Worm (Caenorhabditis elegans) whole organism, mixed stage, embryonic: Measurements from ENCODE around the gene shw-3.

Experiments used
- M03D4.4 ChIP-seq: sonication (generic microtip); optimal IDR thresholded peaks from 2 replicates; lab custom pipeline; 2017; ENCODE audit warnings: mild to moderate bottlenecking, missing genetic modification characterization, missing compliant biosample characterization
- bed-3 ChIP-seq: fragments of 200-800 bp; sonication (Bioruptor generic); optimal IDR thresholded peaks from 3 replicates; lab custom pipeline; 2018; ENCODE audit warnings: mild to moderate bottlenecking, missing genetic modification characterization, moderate library complexity, missing compliant biosample characterization
- blmp-1 ChIP-seq: fragments of 150-350 bp; optimal IDR thresholded peaks from 2 replicates; lab custom pipeline; 2014; ENCODE audit warnings: missing biosample characterization, missing genetic modification characterization
- ceh-39 ChIP-seq: fragments of 150-350 bp; optimal IDR thresholded peaks from 2 replicates; lab custom pipeline; 2014; ENCODE audit warnings: missing biosample characterization, missing genetic modification characterization
- ceh-43 ChIP-seq: fragments of 200-800 bp; sonication (Bioruptor generic); optimal IDR thresholded peaks from 2 replicates; lab custom pipeline; 2018; ENCODE audit warnings: mild to moderate bottlenecking, missing genetic modification characterization, moderate library complexity, missing compliant biosample characterization
- ceh-83 ChIP-seq: fragments of 200-800 bp; sonication (Bioruptor generic); optimal IDR thresholded peaks from 2 replicates; lab custom pipeline; 2018; ENCODE audit warnings: mild to moderate bottlenecking, missing genetic modification characterization, missing compliant biosample characterization
- ces-1 ChIP-seq: fragments of 150-350 bp; optimal IDR thresholded peaks from 2 replicates; lab custom pipeline; 2014; ENCODE audit warnings: missing biosample characterization, missing genetic modification reagents, missing genetic modification characterization
- cnd-1 ChIP-seq: fragments of 200-800 bp; sonication (Bioruptor generic); optimal IDR thresholded peaks from 2 replicates; lab custom pipeline; 2018; ENCODE audit warnings: mild to moderate bottlenecking, missing genetic modification characterization, missing compliant biosample characterization
- drap-1 ChIP-seq: fragments of 200-800 bp; sonication (Bioruptor generic); optimal IDR thresholded peaks from 3 replicates; lab custom pipeline; 2018; ENCODE audit warnings: mild to moderate bottlenecking, missing genetic modification characterization, missing compliant biosample characterization
- elt-1 ChIP-seq: sonication (generic microtip); optimal IDR thresholded peaks from 2 replicates; lab custom pipeline; 2017; ENCODE audit warnings: missing genetic modification characterization, mild to moderate bottlenecking, missing compliant biosample characterization, antibody characterized with exemption, moderate library complexity, borderline replicate concordance; ENCODE audit not compliant: insufficient read depth
- elt-3 ChIP-seq: fragments of 150-350 bp; optimal IDR thresholded peaks from 2 replicates; lab custom pipeline; 2014; ENCODE audit warnings: missing biosample characterization, missing genetic modification characterization
- flh-1 ChIP-seq: fragments of 200-800 bp; sonication (Bioruptor generic); optimal IDR thresholded peaks from 2 replicates; lab custom pipeline; 2018; ENCODE audit warnings: mild to moderate bottlenecking, missing genetic modification characterization, moderate library complexity, missing compliant biosample characterization
- ham-2 ChIP-seq: fragments of 200-800 bp; sonication (Bioruptor generic); optimal IDR thresholded peaks from 2 replicates; lab custom pipeline; 2018; ENCODE audit warnings: mild to moderate bottlenecking, missing genetic modification characterization, missing compliant biosample characterization
- hlh-1 ChIP-seq: fragments of 150-350 bp; optimal IDR thresholded peaks from 2 replicates; lab custom pipeline; 2014; ENCODE audit warnings: missing biosample characterization, missing genetic modification reagents, missing genetic modification characterization
- lin-13 ChIP-seq: fragments of 150-350 bp; optimal IDR thresholded peaks from 2 replicates; lab custom pipeline; 2014; ENCODE audit warnings: missing biosample characterization, missing genetic modification characterization
- lin-32 ChIP-seq: fragments of 200-800 bp; sonication (Bioruptor generic); optimal IDR thresholded peaks from 2 replicates; lab custom pipeline; 2018; ENCODE audit warnings: mild to moderate bottlenecking, missing genetic modification characterization, missing compliant biosample characterization
- lsy-2 ChIP-seq: fragments of 150-350 bp; optimal IDR thresholded peaks from 2 replicates; lab custom pipeline; 2014; ENCODE audit warnings: missing biosample characterization, missing genetic modification characterization
- mab-5 ChIP-seq: fragments of 150-350 bp; optimal IDR thresholded peaks from 2 replicates; lab custom pipeline; 2014; ENCODE audit warnings: missing biosample characterization, missing genetic modification characterization
- mep-1 ChIP-seq: fragments of 150-350 bp; optimal IDR thresholded peaks from 2 replicates; lab custom pipeline; 2017; ENCODE audit warnings: missing biosample characterization, missing genetic modification reagents, missing genetic modification characterization, inconsistent platforms
- mls-2 ChIP-seq: sonication (generic microtip); optimal IDR thresholded peaks from 2 replicates; lab custom pipeline; 2016; ENCODE audit warnings: mild to moderate bottlenecking, missing genetic modification characterization, moderate library complexity, missing compliant biosample characterization
- nhr-12 ChIP-seq: fragments of 150-350 bp; optimal IDR thresholded peaks from 2 replicates; lab custom pipeline; 2014; ENCODE audit warnings: missing biosample characterization, missing genetic modification characterization
- nhr-2 ChIP-seq: fragments of 150-350 bp; optimal IDR thresholded peaks from 2 replicates; lab custom pipeline; 2014; ENCODE audit warnings: missing biosample characterization, missing genetic modification characterization
- nhr-237 ChIP-seq: fragments of 150-350 bp; optimal IDR thresholded peaks from 2 replicates; lab custom pipeline; 2014; ENCODE audit warnings: missing biosample characterization, missing genetic modification characterization
- nhr-28 ChIP-seq: fragments of 150-350 bp; optimal IDR thresholded peaks from 2 replicates; lab custom pipeline; 2014; ENCODE audit warnings: missing biosample characterization, missing genetic modification characterization
- nhr-76 ChIP-seq: sonication (generic microtip); optimal IDR thresholded peaks from 2 replicates; lab custom pipeline; 2017; ENCODE audit warnings: missing biosample characterization, missing genetic modification characterization
- pha-4 ChIP-seq: fragments of 150-350 bp; optimal IDR thresholded peaks from 2 replicates; lab custom pipeline; 2018; ENCODE audit warnings: missing biosample characterization, missing genetic modification reagents, missing genetic modification characterization
- sem-2 ChIP-seq: fragments of 200-800 bp; sonication (Bioruptor generic); optimal IDR thresholded peaks from 2 replicates; lab custom pipeline; 2018; ENCODE audit warnings: mild to moderate bottlenecking, missing genetic modification characterization, missing compliant biosample characterization
- snpc-4 ChIP-seq: fragments of 150-350 bp; optimal IDR thresholded peaks from 2 replicates; lab custom pipeline; 2014; ENCODE audit warnings: missing biosample characterization, missing genetic modification characterization
- sptf-1 ChIP-seq: sonication (generic microtip); optimal IDR thresholded peaks from 2 replicates; lab custom pipeline; 2017; ENCODE audit warnings: mild to moderate bottlenecking, missing genetic modification characterization, moderate library complexity, missing compliant biosample characterization
- tbx-8 ChIP-seq: fragments of 200-800 bp; sonication (Bioruptor generic); optimal IDR thresholded peaks from 2 replicates; lab custom pipeline; 2018; ENCODE audit warnings: mild to moderate bottlenecking, missing genetic modification characterization, moderate library complexity, missing compliant biosample characterization
- unc-120 ChIP-seq: sonication (generic microtip); optimal IDR thresholded peaks from 2 replicates; lab custom pipeline; 2017; ENCODE audit warnings: missing genetic modification characterization, missing compliant biosample characterization; ENCODE audit not compliant: poor library complexity, severe bottlenecking
- unc-39 ChIP-seq: fragments of 150-350 bp; optimal IDR thresholded peaks from 2 replicates; lab custom pipeline; 2014; ENCODE audit warnings: missing biosample characterization, missing genetic modification characterization
- unc-62 ChIP-seq: fragments of 150-350 bp; optimal IDR thresholded peaks from 2 replicates; lab custom pipeline; 2014; ENCODE audit warnings: missing biosample characterization, missing genetic modification reagents, missing genetic modification characterization
- zip-8 ChIP-seq: fragments of 150-350 bp; optimal IDR thresholded peaks from 2 replicates; lab custom pipeline; 2014; ENCODE audit warnings: missing biosample characterization, missing genetic modification characterization
- ztf-11 ChIP-seq: fragments of 150-350 bp; optimal IDR thresholded peaks from 2 replicates; lab custom pipeline; 2014; ENCODE audit warnings: missing biosample characterization, missing genetic modification characterization

The shw-3 gene

DNA sequence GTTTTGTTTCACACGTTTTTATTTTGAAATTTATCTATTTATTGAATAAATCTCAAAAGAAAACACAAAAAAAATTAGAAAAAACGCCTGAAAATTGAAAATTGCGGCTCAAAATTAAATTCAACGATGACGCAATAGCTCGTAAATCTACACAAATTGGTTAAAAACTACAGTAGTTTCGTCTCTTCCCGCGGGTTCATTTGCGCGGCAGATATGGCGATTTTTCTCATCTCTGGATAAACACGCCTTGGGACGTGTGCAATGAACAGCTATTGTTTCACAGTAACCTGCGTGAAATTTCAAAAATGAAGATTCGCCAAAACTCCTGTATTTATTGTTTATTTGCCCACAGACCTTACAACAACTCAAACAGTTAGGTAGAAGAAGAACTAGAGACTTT is 22.3 kb upstream of the shw-3 start:
- no peak for TF ChIP-seq drap-1 (GFP tag; lab: Kevin White, UChicago)
- no peak for TF ChIP-seq mep-1
- TF ChIP-seq elt-1 (tag; lab: Kevin White, UChicago): no peak
- no peak for TF ChIP-seq bed-3 (GFP tag; lab: Kevin White, UChicago)
- TF ChIP-seq unc-39 (tag; lab: Kevin White, UChicago): no peak
- no peak for TF ChIP-seq M03D4.4 (tag; lab: Kevin White, UChicago)
- TF ChIP-seq tbx-8 (GFP tag; lab: Kevin White, UChicago): no peak
- no peak for TF ChIP-seq nhr-12 (tag; lab: Kevin White, UChicago)
- no peak for TF ChIP-seq ham-2
- no peak for TF ChIP-seq mls-2 (tag; lab: Kevin White, UChicago)
- no peak for TF ChIP-seq snpc-4
- TF ChIP-seq hlh-1 (tag; lab: Kevin White, UChicago): no peak
- no peak for TF ChIP-seq ceh-39 (tag; lab: Kevin White, UChicago)
- no peak for TF ChIP-seq sem-2
- TF ChIP-seq ztf-11 (tag; lab: Kevin White, UChicago): no peak
- no peak for TF ChIP-seq ceh-43
- TF ChIP-seq elt-3 (tag; lab: Kevin White, UChicago): no peak
- TF ChIP-seq flh-1 (GFP tag; lab: Kevin White, UChicago): no peak
- no peak for TF ChIP-seq unc-62 (GFP tag; lab: Kevin White, UChicago)
- TF ChIP-seq ceh-83 (GFP tag; lab: Kevin White, UChicago): no peak

DNA sequence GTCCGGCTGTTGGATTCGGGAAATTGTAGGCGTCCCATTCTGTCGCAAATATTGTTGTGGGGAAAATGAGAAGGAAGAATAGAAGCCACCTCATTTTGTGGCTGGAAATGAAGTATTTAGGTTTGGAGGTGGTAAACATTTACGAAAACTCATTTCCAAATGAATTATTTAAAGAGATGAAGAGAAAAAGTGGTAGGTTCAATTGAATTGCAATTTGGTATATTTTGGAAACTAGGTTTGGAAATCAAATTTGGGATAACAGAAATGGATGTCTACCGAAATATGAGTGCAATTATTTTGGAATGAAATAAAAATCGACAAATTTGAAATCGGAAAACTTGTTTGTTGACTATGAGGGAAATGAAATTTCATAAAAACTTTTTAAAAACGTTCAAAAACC is 21.9 kb upstream of the shw-3 start, which contains the start of gene F15B9.10:
Gene F15B9.10 (minus strand): TSS at position 101 of the 400 bp plus-strand sequence.
- TF ChIP-seq ceh-83 (GFP tag; lab: Kevin White, UChicago) (no peak), nhr-28 (no peak), bed-3 (GFP tag; lab: Kevin White, UChicago) (no peak), drap-1 (GFP tag; lab: Kevin White, UChicago) (no peak), M03D4.4 (tag; lab: Kevin White, UChicago) (no peak), flh-1 (GFP tag; lab: Kevin White, UChicago) (no peak), mep-1 (no peak), blmp-1 (tag; lab: Kevin White, UChicago) (no peak), ces-1 (no peak), hlh-1 (tag; lab: Kevin White, UChicago) (no peak)

DNA sequence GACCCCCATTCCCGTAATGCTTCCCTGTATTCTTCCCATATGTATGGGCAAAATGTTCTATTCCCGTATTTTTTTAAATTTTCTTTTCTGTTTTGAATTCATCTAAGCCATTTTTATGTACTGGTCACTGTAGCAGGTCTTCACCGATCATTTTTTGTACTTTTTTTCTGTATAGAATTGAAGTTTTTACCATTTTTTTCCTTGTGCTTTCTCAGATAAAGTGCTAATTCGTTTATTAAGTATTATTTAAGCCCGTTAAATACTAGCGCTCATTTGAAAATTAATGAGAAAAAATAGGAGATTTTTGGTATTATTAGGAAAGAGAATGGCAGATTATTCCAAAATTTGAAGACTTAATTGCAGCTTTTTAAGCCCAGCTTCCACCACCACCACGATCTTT is 19.8 kb upstream of the shw-3 start:
- no peak for TF ChIP-seq M03D4.4 (tag; lab: Kevin White, UChicago)

DNA sequence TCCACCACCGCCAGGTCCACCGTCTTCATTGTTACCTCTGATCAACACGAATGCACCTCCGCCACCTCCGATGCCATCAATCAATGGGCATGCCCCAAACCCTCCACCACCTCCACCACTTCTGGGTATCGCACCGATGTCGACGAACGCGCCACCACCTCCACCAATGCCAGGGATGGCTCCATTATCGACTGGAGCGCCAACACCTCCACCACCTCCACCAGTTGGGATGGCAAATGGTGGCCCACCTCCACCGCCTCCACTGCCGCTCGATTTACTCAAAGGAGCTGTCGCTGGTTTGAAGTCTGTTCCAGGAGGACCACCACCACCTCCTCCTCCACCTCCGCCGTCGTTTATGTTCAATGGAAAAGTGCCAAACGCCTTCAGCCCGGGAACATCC is 17.4 kb upstream of the shw-3 start:
- TF ChIP-seq nhr-2 (no peak), ztf-11 (tag; lab: Kevin White, UChicago) (no peak), bed-3 (GFP tag; lab: Kevin White, UChicago) (no peak)

DNA sequence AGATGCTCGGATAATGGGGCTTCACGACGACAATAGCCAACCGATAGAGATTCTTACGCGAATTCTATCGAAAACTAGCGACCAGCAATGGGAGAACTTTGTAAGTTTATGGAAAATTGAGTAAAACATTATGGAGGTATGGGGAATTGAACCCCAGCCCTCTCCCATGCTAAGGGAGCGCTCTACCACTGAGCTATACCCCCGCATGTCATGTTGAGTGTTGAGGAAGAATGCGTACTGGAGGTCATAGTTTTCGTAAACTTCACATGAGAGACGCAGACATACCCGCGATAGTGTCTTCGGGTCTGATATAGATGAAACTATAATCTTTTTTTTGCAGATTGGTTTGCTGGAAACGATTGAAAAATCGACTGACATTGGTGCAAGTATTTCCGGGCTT is 16.4 kb upstream of the shw-3 start:
- peak; percentile 94 for TF ChIP-seq mls-2 (tag; lab: Kevin White, UChicago)
- TF ChIP-seq ham-2: peak; percentile 90
- TF ChIP-seq elt-3 (tag; lab: Kevin White, UChicago): no peak
- no peak for TF ChIP-seq mab-5
- TF ChIP-seq blmp-1 (tag; lab: Kevin White, UChicago): no peak
- TF ChIP-seq nhr-12 (tag; lab: Kevin White, UChicago): no peak
- no peak for TF ChIP-seq ceh-39 (tag; lab: Kevin White, UChicago)
- TF ChIP-seq unc-120 (tag; lab: Kevin White, UChicago): peak; percentile 87
- TF ChIP-seq hlh-1 (tag; lab: Kevin White, UChicago): no peak
- peak; percentile 87 for TF ChIP-seq M03D4.4 (tag; lab: Kevin White, UChicago)
- no peak for TF ChIP-seq ztf-11 (tag; lab: Kevin White, UChicago)
- TF ChIP-seq mep-1: peak; percentile 26
- TF ChIP-seq tbx-8 (GFP tag; lab: Kevin White, UChicago): peak; percentile 62
- TF ChIP-seq lin-13: peak; percentile 43
- peak; percentile 74 for TF ChIP-seq bed-3 (GFP tag; lab: Kevin White, UChicago)
- peak; percentile 41 for TF ChIP-seq flh-1 (GFP tag; lab: Kevin White, UChicago)
- peak; percentile 69 for TF ChIP-seq nhr-28
- peak; percentile 93 for TF ChIP-seq sptf-1 (tag; lab: Kevin White, UChicago)
- TF ChIP-seq drap-1 (GFP tag; lab: Kevin White, UChicago): peak; percentile 87
- no peak for TF ChIP-seq nhr-76 (tag; lab: Kevin White, UChicago)
- TF ChIP-seq zip-8 (tag; lab: Kevin White, UChicago): no peak
- peak; percentile 78 for TF ChIP-seq ceh-43
- no peak for TF ChIP-seq nhr-2
- no peak for TF ChIP-seq lsy-2 (tag; lab: Kevin White, UChicago)
- peak; percentile 10 for TF ChIP-seq nhr-237
- peak; percentile 16 for TF ChIP-seq elt-1 (tag; lab: Kevin White, UChicago)
- TF ChIP-seq pha-4: peak; percentile 29
- TF ChIP-seq sem-2: peak; percentile 80
- TF ChIP-seq unc-62 (GFP tag; lab: Kevin White, UChicago): peak; percentile 37
- TF ChIP-seq ces-1: no peak
- peak; percentile 86 for TF ChIP-seq lin-32 (GFP tag; lab: Kevin White, UChicago)
- no peak for TF ChIP-seq snpc-4
- TF ChIP-seq unc-39 (tag; lab: Kevin White, UChicago): no peak
- peak; percentile 79 for TF ChIP-seq cnd-1 (tag; lab: Kevin White, UChicago)
- peak; percentile 92 for TF ChIP-seq ceh-83 (GFP tag; lab: Kevin White, UChicago)
